Fruit fly (Drosophila melanogaster) whole organism, embryonic: Measurements from ENCODE around the gene bark.
A peak's percentile ranks its signal among the peaks of the same experiment; 100 is the strongest.

Source experiments
- B-H2 ChIP-seq: fragments of 200-800 bp; sonication (Bioruptor generic); optimal IDR thresholded peaks from 2 replicates; lab custom pipeline; 2018; ENCODE audit warnings: missing biosample characterization, mild to moderate bottlenecking, missing genetic modification characterization
- BtbVII ChIP-seq: fragments of 200-800 bp; sonication (Bioruptor generic); optimal IDR thresholded peaks from 3 replicates; lab custom pipeline; 2017; ENCODE audit warnings: missing biosample characterization, mild to moderate bottlenecking, missing genetic modification characterization
- CG12744 ChIP-seq: fragments of 200-800 bp; sonication (Bioruptor generic); optimal IDR thresholded peaks from 2 replicates; lab custom pipeline; 2016; ENCODE audit warnings: missing biosample characterization, missing genetic modification characterization
- CG13123 ChIP-seq: fragments of 200-800 bp; sonication (Bioruptor generic); optimal IDR thresholded peaks from 2 replicates; lab custom pipeline; 2016; ENCODE audit warnings: missing biosample characterization, missing genetic modification characterization
- CG13287 ChIP-seq: fragments of 200-800 bp; sonication (Bioruptor generic); IDR thresholded peaks from 2 replicates; pipeline ENCODE4 v1.3.6; 2022; ENCODE audit warnings: missing biosample characterization, missing genetic modification characterization; ENCODE audit not compliant: partially characterized antibody
- CG13624 ChIP-seq: fragments of 200-800 bp; sonication (Bioruptor generic); optimal IDR thresholded peaks from 2 replicates; lab custom pipeline; 2016; ENCODE audit warnings: missing biosample characterization, missing genetic modification characterization
- CG14050 ChIP-seq: fragments of 200-800 bp; sonication (Bioruptor generic); IDR thresholded peaks from 3 replicates; pipeline ENCODE4 v1.3.6; 2022; ENCODE audit warnings: missing biosample characterization, missing genetic modification characterization
- CG14441 ChIP-seq: fragments of 200-800 bp; sonication (Bioruptor generic); IDR thresholded peaks from 2 replicates; pipeline ENCODE4 v1.3.6; 2022; ENCODE audit warnings: missing biosample characterization, missing genetic modification characterization
- CG14860 ChIP-seq: fragments of 200-800 bp; sonication (Bioruptor generic); IDR thresholded peaks from 3 replicates; pipeline ENCODE4 v1.3.6; 2022; ENCODE audit warnings: missing biosample characterization, missing genetic modification characterization; ENCODE audit not compliant: partially characterized antibody
- CG15514 ChIP-seq: fragments of 200-800 bp; sonication (Bioruptor generic); optimal IDR thresholded peaks from 3 replicates; lab custom pipeline; 2017; ENCODE audit warnings: missing biosample characterization, missing genetic modification characterization, mild to moderate bottlenecking, moderate library complexity, missing genetic modification reagents
- CG1603 ChIP-seq: fragments of 200-800 bp; sonication (Bioruptor generic); optimal IDR thresholded peaks from 2 replicates; lab custom pipeline; 2019; ENCODE audit warnings: missing biosample characterization, mild to moderate bottlenecking, missing genetic modification characterization, moderate library complexity
- CG2712 ChIP-seq: fragments of 200-800 bp; optimal IDR thresholded peaks from 3 replicates; lab custom pipeline; 2019; ENCODE audit warnings: missing biosample characterization, mild to moderate bottlenecking, missing genetic modification characterization, moderate library complexity
- CG30020 ChIP-seq: fragments of 200-800 bp; optimal IDR thresholded peaks from 2 replicates; lab custom pipeline; 2019; ENCODE audit warnings: missing biosample characterization, mild to moderate bottlenecking, missing genetic modification characterization, moderate library complexity
- CG34422 ChIP-seq: fragments of 200-800 bp; sonication (Bioruptor generic); IDR thresholded peaks from 3 replicates; pipeline ENCODE4 v1.3.6; 2022; ENCODE audit warnings: missing biosample characterization, missing genetic modification characterization
- CG3726 ChIP-seq: fragments of 200-800 bp; sonication (Bioruptor generic); IDR thresholded peaks from 3 replicates; pipeline ENCODE4, ENCODE4 v1.3.6; 2022; ENCODE audit warnings: missing biosample characterization, missing genetic modification characterization
- CG8478 ChIP-seq: fragments of >200 bp; optimal IDR thresholded peaks from 2 replicates; lab custom pipeline; 2018
- CkIIα-i1 ChIP-seq: fragments of 200-800 bp; sonication (Bioruptor generic); IDR thresholded peaks from 2 replicates; pipeline ENCODE4 v1.3.6; 2022; ENCODE audit warnings: missing biosample characterization, missing genetic modification characterization
- Hmx ChIP-seq: fragments of 200-800 bp; sonication (Bioruptor generic); optimal IDR thresholded peaks from 2 replicates; lab custom pipeline; 2016; ENCODE audit warnings: missing biosample characterization, missing genetic modification characterization
- Jarid2 ChIP-seq: fragments of 200-800 bp; sonication (Bioruptor generic); optimal IDR thresholded peaks from 3 replicates; lab custom pipeline; 2017; ENCODE audit warnings: mild to moderate bottlenecking, missing biosample characterization, missing genetic modification reagents, missing genetic modification characterization
- Kr ChIP-seq: fragments of 200-800 bp; sonication (Bioruptor generic); optimal IDR thresholded peaks from 2 replicates; lab custom pipeline; 2017; ENCODE audit warnings: missing biosample characterization, mild to moderate bottlenecking, missing genetic modification characterization
- Lhr ChIP-seq: fragments of 200-800 bp; sonication (Bioruptor generic); optimal IDR thresholded peaks from 3 replicates; lab custom pipeline; 2017; ENCODE audit warnings: mild to moderate bottlenecking, missing biosample characterization, missing genetic modification reagents, missing genetic modification characterization
- Lpt ChIP-seq: fragments of >200 bp; optimal IDR thresholded peaks from 2 replicates; lab custom pipeline; 2018; ENCODE audit warnings: missing biosample characterization, missing genetic modification characterization
- NK7.1 ChIP-seq: fragments of 200-800 bp; sonication (Bioruptor generic); optimal IDR thresholded peaks from 3 replicates; lab custom pipeline; 2016; ENCODE audit warnings: missing biosample characterization, missing genetic modification characterization
- Opbp ChIP-seq: fragments of 200-800 bp; sonication (Bioruptor generic); IDR thresholded peaks from 3 replicates; pipeline ENCODE4 v1.3.6; 2022; ENCODE audit warnings: missing biosample characterization, missing genetic modification characterization; ENCODE audit not compliant: partially characterized antibody
- ac ChIP-seq: fragments of 200-800 bp; sonication (Bioruptor generic); optimal IDR thresholded peaks from 3 replicates; lab custom pipeline; 2017; ENCODE audit warnings: missing biosample characterization, mild to moderate bottlenecking, missing genetic modification characterization
- ara ChIP-seq: fragments of 200-800 bp; sonication (Bioruptor generic); IDR thresholded peaks from 2 replicates; pipeline ENCODE4 v1.3.6; 2022; ENCODE audit warnings: missing biosample characterization, missing genetic modification characterization
- ato ChIP-seq: fragments of 200-800 bp; sonication (Bioruptor generic); IDR thresholded peaks from 2 replicates; pipeline ENCODE4 v1.3.6; 2022; ENCODE audit warnings: missing biosample characterization, missing genetic modification characterization; ENCODE audit not compliant: partially characterized antibody
- cas ChIP-seq: fragments of 200-800 bp; sonication (Bioruptor generic); IDR thresholded peaks from 2 replicates; pipeline ENCODE4 v1.3.6; 2022; ENCODE audit warnings: missing biosample characterization, missing genetic modification characterization
- ci ChIP-seq: fragments of 200-800 bp; sonication (Bioruptor generic); IDR thresholded peaks from 3 replicates; pipeline ENCODE4 v1.3.6; 2022; ENCODE audit warnings: missing biosample characterization, missing genetic modification characterization
- crc ChIP-seq: fragments of 200-800 bp; sonication (Bioruptor generic); optimal IDR thresholded peaks from 2 replicates; lab custom pipeline; 2016; ENCODE audit warnings: missing biosample characterization, missing genetic modification characterization
- dmrt11E ChIP-seq: fragments of 200-800 bp; sonication (Bioruptor generic); optimal IDR thresholded peaks from 3 replicates; lab custom pipeline; 2018; ENCODE audit warnings: missing biosample characterization, mild to moderate bottlenecking, missing genetic modification characterization, moderate library complexity
- dysf ChIP-seq: fragments of 200-800 bp; sonication (Bioruptor generic); IDR thresholded peaks from 3 replicates; pipeline ENCODE4 v1.3.6; 2022; ENCODE audit warnings: missing biosample characterization, missing genetic modification characterization
- exex ChIP-seq: fragments of 200-800 bp; sonication (Bioruptor generic); optimal IDR thresholded peaks from 4 replicates; lab custom pipeline; 2018; ENCODE audit warnings: missing biosample characterization, mild to moderate bottlenecking, missing genetic modification characterization, moderate library complexity
- gcm ChIP-seq: fragments of 200-800 bp; sonication (Bioruptor generic); optimal IDR thresholded peaks from 2 replicates; lab custom pipeline; 2019; ENCODE audit warnings: missing biosample characterization, mild to moderate bottlenecking, missing genetic modification characterization, moderate library complexity
- grau ChIP-seq: fragments of 200-800 bp; optimal IDR thresholded peaks from 3 replicates; lab custom pipeline; 2019; ENCODE audit warnings: missing biosample characterization, mild to moderate bottlenecking, missing genetic modification characterization, moderate library complexity
- gro ChIP-seq: fragments of 200-800 bp; sonication (Bioruptor generic); optimal IDR thresholded peaks from 2 replicates; lab custom pipeline; 2016; ENCODE audit warnings: missing biosample characterization, missing genetic modification characterization
- ham ChIP-seq: fragments of 200-800 bp; sonication (Bioruptor generic); IDR thresholded peaks from 2 replicates; pipeline ENCODE4 v1.3.6; 2022; ENCODE audit warnings: missing biosample characterization, missing genetic modification characterization
- ken ChIP-seq: fragments of 200-800 bp; sonication (Bioruptor generic); IDR thresholded peaks from 3 replicates; pipeline ENCODE4 v1.3.6; 2022; ENCODE audit warnings: missing biosample characterization, missing genetic modification characterization
- mirr ChIP-seq: fragments of 200-800 bp; sonication (Bioruptor generic); optimal IDR thresholded peaks from 3 replicates; lab custom pipeline; 2018; ENCODE audit warnings: missing biosample characterization, mild to moderate bottlenecking, missing genetic modification characterization
- odd ChIP-seq: fragments of 200-800 bp; sonication (Bioruptor generic); optimal IDR thresholded peaks from 2 replicates; lab custom pipeline; 2017; ENCODE audit warnings: missing biosample characterization, mild to moderate bottlenecking, missing genetic modification characterization
- pnt ChIP-seq: fragments of 200-800 bp; sonication (Bioruptor generic); optimal IDR thresholded peaks from 3 replicates; lab custom pipeline; 2016; ENCODE audit warnings: missing biosample characterization, missing genetic modification characterization
- sd ChIP-seq: fragments of 200-800 bp; sonication (Bioruptor generic); optimal IDR thresholded peaks from 3 replicates; lab custom pipeline; 2018; ENCODE audit warnings: missing biosample characterization, mild to moderate bottlenecking, missing genetic modification characterization, moderate library complexity
- sim ChIP-seq: fragments of 200-800 bp; sonication (Bioruptor generic); IDR thresholded peaks from 2 replicates; pipeline ENCODE4 v1.3.6; 2022; ENCODE audit warnings: missing biosample characterization, missing genetic modification characterization
- sisA ChIP-seq: fragments of 200-800 bp; sonication (Bioruptor generic); IDR thresholded peaks from 2 replicates; pipeline ENCODE4 v1.3.6; 2022; ENCODE audit warnings: missing biosample characterization, missing genetic modification characterization
- slbo ChIP-seq: fragments of 200-800 bp; sonication (Bioruptor generic); IDR thresholded peaks from 2 replicates; pipeline ENCODE4 v1.3.6; 2022; ENCODE audit warnings: missing biosample characterization, missing genetic modification characterization
- sob ChIP-seq: fragments of 200-800 bp; sonication (Bioruptor generic); IDR thresholded peaks from 2 replicates; pipeline ENCODE4 v1.3.6; 2022; ENCODE audit warnings: missing biosample characterization, missing genetic modification characterization
- tin ChIP-seq: fragments of 200-800 bp; sonication (Bioruptor generic); optimal IDR thresholded peaks from 3 replicates; lab custom pipeline; 2016; ENCODE audit warnings: missing biosample characterization, missing genetic modification characterization
- tio ChIP-seq: fragments of 200-800 bp; sonication (Bioruptor generic); optimal IDR thresholded peaks from 2 replicates; lab custom pipeline; 2017; ENCODE audit warnings: missing biosample characterization, missing genetic modification characterization, inconsistent platforms
- tll ChIP-seq, 2 experiments: fragments of 200-800 bp in 1 of 2; fragments of >200 bp in 1 of 2; sonication (Bioruptor generic) in 1 of 2; optimal IDR thresholded peaks; 2 replicates each; lab custom pipeline; 2017 to 2019; ENCODE audit warnings: missing biosample characterization in 2 of 2, missing genetic modification characterization in 2 of 2, mild to moderate bottlenecking in 1 of 2, moderate library complexity in 1 of 2
- tna ChIP-seq: fragments of 200-800 bp; sonication (Bioruptor generic); IDR thresholded peaks from 2 replicates; pipeline ENCODE4 v1.3.6; 2022; ENCODE audit warnings: missing biosample characterization, missing genetic modification characterization; ENCODE audit not compliant: partially characterized antibody

The bark gene

dm6 chr2L:3789290-3790067 is 2.5 kb downstream of the bark start (continued):
- TF ChIP-seq cas (GFP tag; lab: Robert Waterston, UW) (no peak), Lpt (GFP tag; lab: Kevin White, UChicago) (no peak), Opbp (no peak), odd (GFP tag; lab: Kevin White, UChicago) (peak; percentile 24), ken (peak; percentile 84), CG14441 (GFP tag; lab: Robert Waterston, UW) (peak; percentile 35; the same call in 1 of the 2 replicates), gro (GFP tag; lab: Kevin White, UChicago) (no peak), pnt (GFP tag; lab: Kevin White, UChicago) (no peak), CG30020 (tag; lab: Kevin White, UChicago) (no peak), CG1603 (no peak), ci (GFP tag; lab: Robert Waterston, UW) (peak; percentile 93), CG13287 (GFP tag; lab: Robert Waterston, UW) (no peak), NK7.1 (GFP tag; lab: Kevin White, UChicago) (no peak), Jarid2 (GFP tag; lab: Kevin White, UChicago) (peak; percentile 47), sisA (GFP tag; lab: Robert Waterston, UW) (peak; percentile 91), CG3726 (GFP tag; lab: Robert Waterston, UW) (0 out of 3 replicates have a peak, but pooled peaks have one; percentile 52), CG8478 (lab: Kevin White, UChicago) (peak; percentile 16), CkIIα-i1 (GFP tag; lab: Robert Waterston, UW) (no peak), CG14050 (GFP tag; lab: Robert Waterston, UW) (peak; percentile 63), dmrt11E (peak; percentile 82), gcm (GFP tag; lab: Kevin White, UChicago) (peak; percentile 91), ac (GFP tag; lab: Kevin White, UChicago) (no peak), dysf (GFP tag; lab: Robert Waterston, UW) (peak; percentile 81), ara (GFP tag; lab: Robert Waterston, UW) (peak; percentile 89), CG12744 (GFP tag; lab: Kevin White, UChicago) (no peak), sim (GFP tag; lab: Robert Waterston, UW) (peak; percentile 79), grau (tag; lab: Kevin White, UChicago) (peak; percentile 81), crc (GFP tag; lab: Kevin White, UChicago) (no peak), BtbVII (peak; percentile 54), CG15514 (GFP tag; lab: Kevin White, UChicago) (no peak), CG13624 (GFP tag; lab: Kevin White, UChicago) (no peak), B-H2 (GFP tag; lab: Kevin White, UChicago) (no peak), CG13123 (GFP tag; lab: Kevin White, UChicago) (peak; percentile 43), mirr (GFP tag; lab: Kevin White, UChicago) (no peak), CG2712 (tag; lab: Kevin White, UChicago) (peak; percentile 95), sob (GFP tag; lab: Robert Waterston, UW) (peak; percentile 68), tna (no peak), sd (peak; percentile 84), Hmx (GFP tag; lab: Kevin White, UChicago) (no peak), Kr (no peak), CG14860 (GFP tag; lab: Robert Waterston, UW) (no peak), slbo (GFP tag; lab: Robert Waterston, UW) (peak; percentile 61), tin (peak; percentile 68), tio (peak; percentile 66), ham (GFP tag; lab: Robert Waterston, UW) (no peak), Lhr (GFP tag; lab: Kevin White, UChicago) (peak; percentile 67), CG34422 (peak; percentile 84; the same call in 2 of the 3 replicates), exex (no peak), tll (GFP tag; optimal IDR thresholded peaks at IDR 0.05; lab: Kevin White, UChicago) (no peak), ato (GFP tag; lab: Robert Waterston, UW) (no peak)
